Fruit fly (Drosophila melanogaster) whole organism, embryonic: ENCODE measurements around the gene Tcs6.

Experiments used
- CG10209 ChIP-seq: fragments of 200-800 bp; sonication (Bioruptor generic); optimal IDR thresholded peaks from 3 replicates; lab custom pipeline; 2017; ENCODE audit warnings: missing biosample characterization, mild to moderate bottlenecking, missing genetic modification characterization, missing genetic modification reagents
- CG11695 ChIP-seq: fragments of 200-800 bp; sonication (Bioruptor generic); IDR thresholded peaks from 3 replicates; pipeline ENCODE4 v1.3.6; 2022; ENCODE audit warnings: missing biosample characterization, missing genetic modification characterization
- CG1233 ChIP-seq: fragments of 200-800 bp; sonication (Bioruptor generic); optimal IDR thresholded peaks from 4 replicates; lab custom pipeline; 2018; ENCODE audit warnings: missing biosample characterization, mild to moderate bottlenecking, missing genetic modification characterization
- CG13775 ChIP-seq: fragments of 200-800 bp; sonication (Bioruptor generic); optimal IDR thresholded peaks from 3 replicates; lab custom pipeline; 2017; ENCODE audit warnings: missing biosample characterization, mild to moderate bottlenecking, missing genetic modification characterization
- CG14441 ChIP-seq: fragments of 200-800 bp; sonication (Bioruptor generic); IDR thresholded peaks from 2 replicates; pipeline ENCODE4 v1.3.6; 2022; ENCODE audit warnings: missing biosample characterization, missing genetic modification characterization
- CG14965 ChIP-seq: fragments of 200-800 bp; sonication (Bioruptor generic); optimal IDR thresholded peaks from 2 replicates; lab custom pipeline; 2016; ENCODE audit warnings: missing biosample characterization, missing genetic modification characterization, borderline replicate concordance
- CG15269 ChIP-seq: fragments of 200-800 bp; sonication (Bioruptor generic); optimal IDR thresholded peaks from 2 replicates; lab custom pipeline; 2018; ENCODE audit warnings: missing biosample characterization, mild to moderate bottlenecking, missing genetic modification characterization, moderate library complexity
- CG15601 ChIP-seq: fragments of 200-800 bp; sonication (Bioruptor generic); optimal IDR thresholded peaks from 3 replicates; lab custom pipeline; 2019; ENCODE audit warnings: missing biosample characterization, mild to moderate bottlenecking, missing genetic modification characterization, moderate library complexity
- CG18619 ChIP-seq: fragments of 200-800 bp; sonication (Bioruptor generic); optimal IDR thresholded peaks from 3 replicates; lab custom pipeline; 2017; ENCODE audit warnings: missing biosample characterization, mild to moderate bottlenecking, missing genetic modification characterization
- CG2678 ChIP-seq: fragments of 200-800 bp; sonication (Bioruptor generic); optimal IDR thresholded peaks from 3 replicates; lab custom pipeline; 2019; ENCODE audit warnings: missing biosample characterization, mild to moderate bottlenecking, missing genetic modification characterization, moderate library complexity
- CG2712 ChIP-seq: fragments of 200-800 bp; optimal IDR thresholded peaks from 3 replicates; lab custom pipeline; 2019; ENCODE audit warnings: missing biosample characterization, mild to moderate bottlenecking, missing genetic modification characterization, moderate library complexity
- CG31365 ChIP-seq: fragments of 200-800 bp; sonication (Bioruptor generic); optimal IDR thresholded peaks from 2 replicates; lab custom pipeline; 2018; ENCODE audit warnings: missing biosample characterization, mild to moderate bottlenecking, missing genetic modification characterization
- CG31388 ChIP-seq: fragments of 200-800 bp; sonication (Bioruptor generic); optimal IDR thresholded peaks from 2 replicates; lab custom pipeline; 2016; ENCODE audit warnings: missing biosample characterization, missing genetic modification characterization
- CG33213 ChIP-seq: fragments of 200-800 bp; sonication (Bioruptor generic); optimal IDR thresholded peaks from 3 replicates; lab custom pipeline; 2016; ENCODE audit warnings: missing biosample characterization, missing genetic modification characterization
- CG33557 ChIP-seq: fragments of 200-800 bp; sonication (Bioruptor generic); optimal IDR thresholded peaks from 2 replicates; lab custom pipeline; 2019; ENCODE audit warnings: missing biosample characterization, mild to moderate bottlenecking, missing genetic modification characterization, moderate library complexity
- CG4617 ChIP-seq: fragments of 200-800 bp; sonication (Bioruptor generic); optimal IDR thresholded peaks from 3 replicates; lab custom pipeline; 2016; ENCODE audit warnings: missing biosample characterization, missing genetic modification characterization, borderline replicate concordance
- CG4820 ChIP-seq: fragments of 200-800 bp; sonication (Bioruptor generic); optimal IDR thresholded peaks from 3 replicates; lab custom pipeline; 2016; ENCODE audit warnings: missing biosample characterization, missing genetic modification characterization
- CG6654 ChIP-seq: fragments of 200-800 bp; sonication (Bioruptor generic); optimal IDR thresholded peaks from 2 replicates; lab custom pipeline; 2017; ENCODE audit warnings: missing biosample characterization, mild to moderate bottlenecking, missing genetic modification characterization
- CG6689 ChIP-seq: fragments of 200-800 bp; sonication (Bioruptor generic); IDR thresholded peaks from 2 replicates; pipeline ENCODE4 v1.3.6; 2022; ENCODE audit warnings: missing biosample characterization, missing genetic modification characterization
- CG7372 ChIP-seq: fragments of 200-800 bp; sonication (Bioruptor generic); IDR thresholded peaks from 2 replicates; pipeline ENCODE4 v1.3.6; 2022; ENCODE audit warnings: missing biosample characterization, missing genetic modification characterization
- D ChIP-seq, 2 experiments: fragments of 200-800 bp in 1 of 2; fragments of >200 bp in 1 of 2; sonication (Bioruptor generic) in 1 of 2; optimal IDR thresholded peaks; 2 replicates in 1 of 2; 3 replicates in 1 of 2; lab custom pipeline; 2017; ENCODE audit warnings: mild to moderate bottlenecking in 1 of 2, missing biosample characterization in 1 of 2, missing genetic modification characterization in 1 of 2, missing genetic modification reagents in 1 of 2
- Hr51 ChIP-seq, 2 experiments: fragments of 200-800 bp; sonication (Bioruptor generic); optimal IDR thresholded peaks; 2 replicates in 1 of 2; 3 replicates in 1 of 2; lab custom pipeline; 2016 to 2018; ENCODE audit warnings: missing biosample characterization in 2 of 2, missing genetic modification characterization in 2 of 2, mild to moderate bottlenecking in 1 of 2, moderate library complexity in 1 of 2
- NfI ChIP-seq: fragments of 200-800 bp; sonication (Bioruptor generic); optimal IDR thresholded peaks from 3 replicates; lab custom pipeline; 2018; ENCODE audit warnings: missing biosample characterization, mild to moderate bottlenecking, missing genetic modification characterization, moderate library complexity
- PHDP ChIP-seq: fragments of 200-800 bp; sonication (Bioruptor generic); optimal IDR thresholded peaks from 3 replicates; lab custom pipeline; 2018; ENCODE audit warnings: missing biosample characterization, mild to moderate bottlenecking, missing genetic modification characterization, moderate library complexity
- Vsx1 ChIP-seq: fragments of 200-800 bp; sonication (Bioruptor generic); optimal IDR thresholded peaks from 2 replicates; lab custom pipeline; 2017; ENCODE audit warnings: missing biosample characterization, mild to moderate bottlenecking, missing genetic modification characterization, missing genetic modification reagents
- ap ChIP-seq: fragments of 200-800 bp; sonication (Bioruptor generic); IDR thresholded peaks from 2 replicates; pipeline ENCODE4 v1.3.6; 2022; ENCODE audit warnings: missing biosample characterization, missing genetic modification characterization
- ara ChIP-seq: fragments of 200-800 bp; sonication (Bioruptor generic); IDR thresholded peaks from 2 replicates; pipeline ENCODE4 v1.3.6; 2022; ENCODE audit warnings: missing biosample characterization, missing genetic modification characterization
- ase ChIP-seq: fragments of 200-800 bp; sonication (Bioruptor generic); IDR thresholded peaks from 3 replicates; pipeline ENCODE4 v1.3.6; 2022; ENCODE audit warnings: missing biosample characterization, missing genetic modification characterization
- az2 ChIP-seq: fragments of 200-800 bp; sonication (Bioruptor generic); optimal IDR thresholded peaks from 3 replicates; lab custom pipeline; 2016; ENCODE audit warnings: missing biosample characterization, missing genetic modification characterization
- bsh ChIP-seq, 2 experiments: fragments of 200-800 bp; sonication (Bioruptor generic); optimal IDR thresholded peaks; 2 replicates each; lab custom pipeline; 2017 to 2018; ENCODE audit warnings: mild to moderate bottlenecking in 2 of 2, missing biosample characterization in 2 of 2, missing genetic modification characterization in 2 of 2, moderate library complexity in 1 of 2
- dysf ChIP-seq: fragments of 200-800 bp; sonication (Bioruptor generic); IDR thresholded peaks from 3 replicates; pipeline ENCODE4 v1.3.6; 2022; ENCODE audit warnings: missing biosample characterization, missing genetic modification characterization
- ewg ChIP-seq: fragments of 200-800 bp; sonication (Bioruptor generic); optimal IDR thresholded peaks from 3 replicates; lab custom pipeline; 2017; ENCODE audit warnings: mild to moderate bottlenecking, missing biosample characterization, missing genetic modification reagents, missing genetic modification characterization
- gem ChIP-seq: fragments of 200-800 bp; sonication (Bioruptor generic); optimal IDR thresholded peaks from 2 replicates; lab custom pipeline; 2019; ENCODE audit warnings: missing biosample characterization, mild to moderate bottlenecking, missing genetic modification characterization, moderate library complexity
- gro ChIP-seq: fragments of 200-800 bp; sonication (Bioruptor generic); optimal IDR thresholded peaks from 2 replicates; lab custom pipeline; 2016; ENCODE audit warnings: missing biosample characterization, missing genetic modification characterization
- gsb-n ChIP-seq: fragments of 200-800 bp; sonication (Bioruptor generic); optimal IDR thresholded peaks from 3 replicates; lab custom pipeline; 2018; ENCODE audit warnings: missing biosample characterization, mild to moderate bottlenecking, missing genetic modification characterization
- jigr1 ChIP-seq: fragments of 200-800 bp; sonication (Bioruptor generic); IDR thresholded peaks from 3 replicates; pipeline ENCODE4 v1.3.6; 2022; ENCODE audit warnings: missing biosample characterization, missing genetic modification characterization
- nerfin-1 ChIP-seq: fragments of 200-800 bp; sonication (Bioruptor generic); optimal IDR thresholded peaks from 3 replicates; lab custom pipeline; 2019; ENCODE audit warnings: missing biosample characterization, mild to moderate bottlenecking, missing genetic modification characterization, moderate library complexity
- nerfin-2 ChIP-seq: fragments of 200-800 bp; sonication (Bioruptor generic); IDR thresholded peaks from 2 replicates; pipeline ENCODE4 v1.3.6; 2022; ENCODE audit warnings: missing biosample characterization, missing genetic modification characterization; ENCODE audit not compliant: partially characterized antibody
- pan ChIP-seq, 4 experiments: fragments of >200 bp in 3 of 4; fragments of 200-800 bp in 1 of 4; sonication (Bioruptor generic) in 1 of 4; optimal IDR thresholded peaks in 3 of 4; IDR thresholded peaks in 1 of 4; 2 replicates each; pipeline versions ENCODE4 v1.3.6 to Lab custom; 2017 to 2022; ENCODE audit warnings: missing biosample characterization in 2 of 4, missing genetic modification characterization in 2 of 4, mixed read lengths in 1 of 4
- peb ChIP-seq: fragments of 200-800 bp; sonication (Bioruptor generic); IDR thresholded peaks from 2 replicates; pipeline ENCODE4 v1.3.6; 2022; ENCODE audit warnings: missing biosample characterization, missing genetic modification characterization
- ro ChIP-seq: fragments of 200-800 bp; sonication (Bioruptor generic); IDR thresholded peaks from 2 replicates; pipeline ENCODE4 v1.3.6; 2022; ENCODE audit warnings: missing biosample characterization, missing genetic modification characterization
- scrt ChIP-seq: fragments of 200-800 bp; sonication (Bioruptor generic); optimal IDR thresholded peaks from 2 replicates; lab custom pipeline; 2018; ENCODE audit warnings: missing biosample characterization, mild to moderate bottlenecking, missing genetic modification characterization, moderate library complexity
- slp2 ChIP-seq: fragments of 200-800 bp; sonication (Bioruptor generic); optimal IDR thresholded peaks from 2 replicates; lab custom pipeline; 2016; ENCODE audit warnings: missing biosample characterization, missing genetic modification characterization
- sr ChIP-seq: fragments of 200-800 bp; sonication (Bioruptor generic); IDR thresholded peaks from 3 replicates; pipeline ENCODE4 v1.3.6; 2022; ENCODE audit warnings: missing biosample characterization, missing genetic modification characterization
- tgo ChIP-seq: fragments of 200-800 bp; sonication (Bioruptor generic); IDR thresholded peaks from 3 replicates; pipeline ENCODE4 v1.3.6; 2022; ENCODE audit warnings: missing biosample characterization, missing genetic modification characterization
- tin ChIP-seq: fragments of 200-800 bp; sonication (Bioruptor generic); optimal IDR thresholded peaks from 3 replicates; lab custom pipeline; 2016; ENCODE audit warnings: missing biosample characterization, missing genetic modification characterization
- trem ChIP-seq: fragments of 200-800 bp; optimal IDR thresholded peaks from 3 replicates; lab custom pipeline; 2019; ENCODE audit warnings: missing biosample characterization, mild to moderate bottlenecking, missing genetic modification characterization, moderate library complexity

The Tcs6 gene

dm6 chr3R:26098502-26099210, 40.6 kb upstream of the Tcs6 start, which contains the start of gene dysf (continued):
- no peak for TF ChIP-seq CG14441 (GFP tag; lab: Robert Waterston, UW)
- TF ChIP-seq CG6654 (GFP tag; lab: Kevin White, UChicago) = peak; percentile 12
- TF ChIP-seq az2 (GFP tag; lab: Kevin White, UChicago) = peak; percentile 38
- TF ChIP-seq pan (optimal IDR thresholded peaks at IDR 0.05; lab: Kevin White, UChicago) = no peak
- peak in 1 of 2 experiments; percentile 50 for TF ChIP-seq pan (GFP tag; optimal IDR thresholded peaks at IDR 0.05 in 1 of 2, IDR thresholded peaks at IDR 0.05 in 1 of 2)
- peak; percentile 2 to 60 for TF ChIP-seq bsh (GFP tag; optimal IDR thresholded peaks at IDR 0.05; lab: Kevin White, UChicago)
- no peak for TF ChIP-seq slp2
- TF ChIP-seq trem (tag; lab: Kevin White, UChicago) = peak; percentile 59
- TF ChIP-seq gem (tag; lab: Kevin White, UChicago) = peak; percentile 86
- TF ChIP-seq D (optimal IDR thresholded peaks at IDR 0.05; lab: Kevin White, UChicago) = no peak
- TF ChIP-seq D (GFP tag; optimal IDR thresholded peaks at IDR 0.05; lab: Kevin White, UChicago) = peak; percentile 56
- peak; percentile 31; the same call in 1 of the 2 replicates for TF ChIP-seq CG7372 (GFP tag; lab: Robert Waterston, UW)
- no peak for TF ChIP-seq CG31365 (tag; lab: Kevin White, UChicago)
- TF ChIP-seq CG33213 = no peak
- peak; percentile 28; the same call in 1 of the 3 replicates for TF ChIP-seq ase (GFP tag; lab: Robert Waterston, UW)
- peak; percentile 55 for TF ChIP-seq CG1233 (GFP tag; lab: Kevin White, UChicago)
- peak; percentile 72 for TF ChIP-seq CG10209 (GFP tag; lab: Kevin White, UChicago)
- no peak for TF ChIP-seq jigr1 (GFP tag; lab: Robert Waterston, UW)
- TF ChIP-seq peb (GFP tag; lab: Robert Waterston, UW) = peak; percentile 22; the same call in 1 of the 2 replicates
- no peak for TF ChIP-seq CG4617
- TF ChIP-seq gsb-n (tag; lab: Kevin White, UChicago) = peak; percentile 74
- peak; percentile 68 for TF ChIP-seq CG15601 (tag; lab: Kevin White, UChicago)
- TF ChIP-seq CG31388 (GFP tag; lab: Kevin White, UChicago) = no peak
- no peak for TF ChIP-seq nerfin-2 (GFP tag; lab: Robert Waterston, UW)
- peak; percentile 72 for TF ChIP-seq CG11695 (GFP tag; lab: Robert Waterston, UW)
- peak; percentile 50 for TF ChIP-seq CG4820
- TF ChIP-seq CG13775 (GFP tag; lab: Kevin White, UChicago) = peak; percentile 71
- TF ChIP-seq PHDP (tag; lab: Kevin White, UChicago) = peak; percentile 57
- TF ChIP-seq ap (GFP tag; lab: Robert Waterston, UW) = peak; percentile 22; the same call in 1 of the 2 replicates
- TF ChIP-seq CG33557 (GFP tag; lab: Kevin White, UChicago) = peak; percentile 82
- peak; percentile 68 for TF ChIP-seq CG18619 (GFP tag; lab: Kevin White, UChicago)
- TF ChIP-seq ara (GFP tag; lab: Robert Waterston, UW) = peak; percentile 40; the same call in 1 of the 2 replicates
- TF ChIP-seq ewg (GFP tag; lab: Kevin White, UChicago) = peak; percentile 3
- TF ChIP-seq CG2678 (tag; lab: Kevin White, UChicago) = peak; percentile 87
- peak; percentile 54 for TF ChIP-seq tgo (GFP tag; lab: Robert Waterston, UW)
- TF ChIP-seq CG14965 = no peak
- peak in 1 of 2 experiments; percentile 83 for TF ChIP-seq Hr51 (GFP tag; optimal IDR thresholded peaks at IDR 0.05; lab: Kevin White, UChicago)
- TF ChIP-seq CG2712 = peak; percentile 91
- TF ChIP-seq gro = no peak
- peak; percentile 54 for TF ChIP-seq tin
- TF ChIP-seq NfI = peak; percentile 48
- peak; percentile 23 for TF ChIP-seq scrt (GFP tag; lab: Kevin White, UChicago)
- TF ChIP-seq dysf (GFP tag; lab: Robert Waterston, UW) = peak; percentile 89
- TF ChIP-seq CG15269 (tag; lab: Kevin White, UChicago) = peak; percentile 70
- TF ChIP-seq ro = peak; percentile 23; the same call in 1 of the 2 replicates
- no peak for TF ChIP-seq Vsx1 (GFP tag; lab: Kevin White, UChicago)
- TF ChIP-seq CG6689 (GFP tag; lab: Robert Waterston, UW) = peak; percentile 68; the same call in 1 of the 2 replicates
- TF ChIP-seq sr (GFP tag; lab: Robert Waterston, UW) = no peak
- TF ChIP-seq nerfin-1 (tag; lab: Kevin White, UChicago) = peak; percentile 60
